Fruit fly (Drosophila melanogaster): ENCODE data around the gene Archease.

Gene Archease

DNA sequence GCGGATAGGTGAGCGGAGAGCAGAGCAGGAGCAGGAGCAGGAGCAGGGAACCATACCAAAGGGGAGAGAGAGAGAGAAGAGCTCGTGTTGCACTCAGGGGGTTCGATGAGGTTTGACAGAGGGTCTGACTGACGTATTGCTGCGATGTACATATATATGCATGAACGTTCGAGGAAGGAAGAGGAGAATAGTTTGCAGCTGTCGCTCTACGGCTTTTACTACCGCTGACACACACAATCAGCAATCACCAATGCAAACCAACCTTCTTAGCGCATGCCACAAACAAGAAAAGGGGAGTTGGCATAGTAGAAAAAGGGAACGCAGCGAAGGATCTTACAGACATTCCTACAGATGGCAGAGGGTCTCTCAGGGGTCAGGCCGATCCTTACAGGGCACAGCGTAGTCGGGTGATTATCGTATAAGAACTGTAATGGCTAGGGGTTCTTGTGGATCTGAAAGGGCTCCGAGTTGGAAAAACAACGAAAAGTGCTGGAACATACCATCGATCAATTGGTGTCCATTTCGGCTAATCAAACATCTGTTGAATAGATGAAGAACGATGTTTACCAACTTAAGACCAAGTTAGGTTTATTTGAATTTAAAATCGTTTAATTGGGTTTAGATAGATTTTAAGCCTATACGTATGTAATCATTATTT, 22.3 kb downstream of the Archease start (continued):
- TF ChIP-seq gcm2 (GFP tag; optimal IDR thresholded peaks at IDR 0.05) = no peak
- no peak for TF ChIP-seq CG1024 (GFP tag; IDR thresholded peaks at IDR 0.05)
- TF ChIP-seq CG8281 (tag; optimal IDR thresholded peaks at IDR 0.05) = peak; percentile 31

- TF ChIP-seq CG13624 (GFP tag; optimal IDR thresholded peaks at IDR 0.05) (no peak), sug (tag; optimal IDR thresholded peaks at IDR 0.05) (no peak), CG2199 (GFP tag; IDR thresholded peaks at IDR 0.05) (0 out of 3 replicates have a peak, but pooled peaks have one; percentile 9), Dek (tag; optimal IDR thresholded peaks at IDR 0.05) (no peak), Side (GFP tag; optimal IDR thresholded peaks at IDR 0.05) (no peak), Aef1 (GFP tag; IDR thresholded peaks at IDR 0.05) (no peak), CG5953 (GFP tag; IDR thresholded peaks at IDR 0.05) (no peak), unc-4 (GFP tag; IDR thresholded peaks at IDR 0.05; ENCODE audit: partially characterized antibody) (no peak), da (GFP tag; optimal IDR thresholded peaks at IDR 0.05) (no peak), kni (GFP tag; optimal IDR thresholded peaks at IDR 0.05) (peak; percentile 44), insv (GFP tag; optimal IDR thresholded peaks at IDR 0.05) (peak in 1 of 2 experiments; percentile 17), CG17385 (GFP tag; optimal IDR thresholded peaks at IDR 0.05) (peak; percentile 82), CG6272 (GFP tag; IDR thresholded peaks at IDR 0.05) (no peak), CG42726 (GFP tag; IDR thresholded peaks at IDR 0.05; ENCODE audit: partially characterized antibody) (no peak), Blimp-1 (GFP tag; optimal IDR thresholded peaks at IDR 0.05) (no peak), dpn (GFP tag; optimal IDR thresholded peaks at IDR 0.05) (no peak), nerfin-2 (GFP tag; IDR thresholded peaks at IDR 0.05; ENCODE audit: partially characterized antibody) (no peak), Jarid2 (GFP tag; optimal IDR thresholded peaks at IDR 0.05) (no peak), seq (GFP tag; IDR thresholded peaks at IDR 0.05) (no peak), CG12219 (GFP tag; optimal IDR thresholded peaks at IDR 0.05) (no peak), Kr (GFP tag; optimal IDR thresholded peaks at IDR 0.05) (peak; percentile 8), CG9797 (GFP tag; optimal IDR thresholded peaks at IDR 0.05) (no peak), CG11398 (GFP tag; optimal IDR thresholded peaks at IDR 0.05) (no peak), fd102C (GFP tag; optimal IDR thresholded peaks at IDR 0.05) (no peak), nerfin-1 (tag; optimal IDR thresholded peaks at IDR 0.05) (peak; percentile 66), CG12942 (GFP tag; optimal IDR thresholded peaks at IDR 0.05) (no peak), CG7928 (GFP tag; optimal IDR thresholded peaks at IDR 0.05) (no peak), phol (tag; optimal IDR thresholded peaks at IDR 0.05) (no peak), Hmr (GFP tag; optimal IDR thresholded peaks at IDR 0.05) (no peak), Drgx (GFP tag; IDR thresholded peaks at IDR 0.05) (no peak), CG13424 (tag; optimal IDR thresholded peaks at IDR 0.05) (no peak), CG7987 (GFP tag; optimal IDR thresholded peaks at IDR 0.05) (no peak), CG4282 (GFP tag; optimal IDR thresholded peaks at IDR 0.05) (no peak), CG6854 (GFP tag; optimal IDR thresholded peaks at IDR 0.05) (no peak), lov (optimal IDR thresholded peaks at IDR 0.05) (no peak), lov (GFP tag; IDR thresholded peaks at IDR 0.05) (0 out of 3 replicates have a peak, but pooled peaks have one; percentile 43), Hand (GFP tag; optimal IDR thresholded peaks at IDR 0.05) (no peak), Usf (GFP tag; optimal IDR thresholded peaks at IDR 0.05) (no peak), pum (GFP tag; optimal IDR thresholded peaks at IDR 0.05) (no peak), trem (tag; optimal IDR thresholded peaks at IDR 0.05) (no peak), sd (tag; optimal IDR thresholded peaks at IDR 0.05) (peak; percentile 27), h (optimal IDR thresholded peaks at IDR 0.05) (no peak), CG34376 (GFP tag; optimal IDR thresholded peaks at IDR 0.05) (no peak), NC2β (GFP tag; optimal IDR thresholded peaks at IDR 0.05) (no peak), tup (GFP tag; optimal IDR thresholded peaks at IDR 0.05) (no peak), sens (GFP tag) (no peak)
Measured at dm6 chr3R:21638437-21638836, 24.3 kb downstream of the Archease start.
